Worm (Caenorhabditis elegans) whole organism, L4/young adult: ENCODE results near the gene pbs-6.

Experiments used
- W03F9.2 ChIP-seq: fragments of 150-350 bp; optimal IDR thresholded peaks from 2 replicates; lab custom pipeline; 2014; ENCODE audit warnings: missing biosample characterization, missing genetic modification characterization
- dao-5 ChIP-seq: sonication (generic microtip); optimal IDR thresholded peaks from 2 replicates; lab custom pipeline; 2016; ENCODE audit warnings: missing genotype, missing genetic modification characterization, moderate library complexity, missing compliant biosample characterization
- him-1 ChIP-seq: sonication (generic microtip); optimal IDR thresholded peaks from 2 replicates; lab custom pipeline; 2016; ENCODE audit warnings: missing genotype, missing genetic modification reagents, missing genetic modification characterization, missing compliant biosample characterization

ce11 chrIII:8235358-8235757, 8.5 kb downstream of the pbs-6 start, which contains the start of gene C02F5.14:
- TF ChIP-seq dao-5 (no peak), him-1 (tag; lab: Kevin White, UChicago) (no peak), W03F9.2 (tag; lab: Kevin White, UChicago) (no peak)
